Fruit fly (Drosophila melanogaster) whole organism, prepupa: Measurements from ENCODE around the gene Cyt-c1L.

Experiments
- Blimp-1 ChIP-seq: fragments of 200-800 bp; sonication (Bioruptor generic); optimal IDR thresholded peaks from 3 replicates; lab custom pipeline; 2017; ENCODE audit warnings: missing biosample characterization, missing genetic modification characterization, mild to moderate bottlenecking, moderate library complexity, missing genetic modification reagents
- CG10631 ChIP-seq: fragments of 200-800 bp; sonication (Bioruptor generic); optimal IDR thresholded peaks from 2 replicates; lab custom pipeline; 2016; ENCODE audit warnings: missing biosample characterization, missing genetic modification characterization
- CG10669 ChIP-seq: fragments of 200-800 bp; sonication (Bioruptor generic); optimal IDR thresholded peaks from 3 replicates; lab custom pipeline; 2018; ENCODE audit warnings: missing biosample characterization, mild to moderate bottlenecking, missing genetic modification characterization, moderate library complexity
- CG11294 ChIP-seq: fragments of 200-800 bp; sonication (Bioruptor generic); IDR thresholded peaks from 2 replicates; pipeline ENCODE4 v1.3.6; 2022; ENCODE audit warnings: missing biosample characterization, missing genetic modification characterization
- CG11762 ChIP-seq: fragments of 200-800 bp; sonication (Bioruptor generic); optimal IDR thresholded peaks from 3 replicates; lab custom pipeline; 2016; ENCODE audit warnings: missing biosample characterization, missing genetic modification characterization; ENCODE audit not compliant: insufficient read depth
- CG11902 ChIP-seq: fragments of 200-800 bp; sonication (Bioruptor generic); optimal IDR thresholded peaks from 3 replicates; lab custom pipeline; 2016; ENCODE audit warnings: missing biosample characterization, missing genetic modification characterization
- CG15336 ChIP-seq: fragments of 200-800 bp; sonication (Bioruptor generic); IDR thresholded peaks from 2 replicates; pipeline ENCODE4 v1.3.6; 2022; ENCODE audit warnings: missing biosample characterization, missing genetic modification characterization
- CG1621 ChIP-seq: fragments of 200-800 bp; sonication (Bioruptor generic); optimal IDR thresholded peaks from 3 replicates; lab custom pipeline; 2018; ENCODE audit warnings: missing biosample characterization, mild to moderate bottlenecking, missing genetic modification characterization
- CG16779 ChIP-seq: fragments of 200-800 bp; sonication (Bioruptor generic); optimal IDR thresholded peaks from 3 replicates; lab custom pipeline; 2017; ENCODE audit warnings: missing biosample characterization, mild to moderate bottlenecking, missing genetic modification characterization
- CG3032 ChIP-seq: fragments of 200-800 bp; optimal IDR thresholded peaks from 2 replicates; lab custom pipeline; 2019; ENCODE audit warnings: missing biosample characterization, mild to moderate bottlenecking, missing genetic modification characterization, moderate library complexity
- CG31627 ChIP-seq: fragments of 200-800 bp; sonication (Bioruptor generic); optimal IDR thresholded peaks from 3 replicates; lab custom pipeline; 2016; ENCODE audit warnings: missing biosample characterization, missing genetic modification characterization
- CG3919 ChIP-seq: fragments of 200-800 bp; sonication (Bioruptor generic); optimal IDR thresholded peaks from 3 replicates; lab custom pipeline; 2016; ENCODE audit warnings: missing biosample characterization, missing genetic modification characterization
- CG4318 ChIP-seq: fragments of 200-800 bp; sonication (Bioruptor generic); optimal IDR thresholded peaks from 3 replicates; lab custom pipeline; 2017; ENCODE audit warnings: missing biosample characterization, mild to moderate bottlenecking, missing genetic modification characterization
- CG6163 ChIP-seq: fragments of 200-800 bp; sonication (Bioruptor generic); IDR thresholded peaks from 3 replicates; pipeline ENCODE4 v1.3.6; 2022; ENCODE audit warnings: missing biosample characterization, missing genetic modification characterization
- CG6276 ChIP-seq: fragments of 200-800 bp; sonication (Bioruptor generic); optimal IDR thresholded peaks from 2 replicates; lab custom pipeline; 2017; ENCODE audit warnings: missing biosample characterization, mild to moderate bottlenecking, missing genetic modification characterization
- CG6792 ChIP-seq: fragments of 200-800 bp; sonication (Bioruptor generic); optimal IDR thresholded peaks from 3 replicates; lab custom pipeline; 2016; ENCODE audit warnings: missing biosample characterization, missing genetic modification characterization
- CG6808 ChIP-seq: fragments of 200-800 bp; sonication (Bioruptor generic); optimal IDR thresholded peaks from 3 replicates; lab custom pipeline; 2017; ENCODE audit warnings: missing biosample characterization, missing genetic modification characterization, mild to moderate bottlenecking, moderate library complexity, missing genetic modification reagents
- CG6854 ChIP-seq: fragments of 200-800 bp; sonication (Bioruptor generic); optimal IDR thresholded peaks from 2 replicates; lab custom pipeline; 2017; ENCODE audit warnings: missing biosample characterization, mild to moderate bottlenecking, missing genetic modification characterization
- CG7368 ChIP-seq: fragments of 200-800 bp; sonication (Bioruptor generic); optimal IDR thresholded peaks from 3 replicates; lab custom pipeline; 2016; ENCODE audit warnings: missing biosample characterization, missing genetic modification characterization
- CG8119 ChIP-seq: fragments of 200-800 bp; sonication (Bioruptor generic); IDR thresholded peaks from 3 replicates; pipeline ENCODE4 v1.3.6; 2022; ENCODE audit warnings: missing biosample characterization, missing genetic modification characterization
- CG8632 ChIP-seq: fragments of 200-800 bp; sonication (Bioruptor generic); optimal IDR thresholded peaks from 3 replicates; lab custom pipeline; 2016; ENCODE audit warnings: missing biosample characterization, missing genetic modification characterization
- CG9139 ChIP-seq: fragments of 200-800 bp; sonication (Bioruptor generic); optimal IDR thresholded peaks from 3 replicates; lab custom pipeline; 2017; ENCODE audit warnings: missing biosample characterization, mild to moderate bottlenecking, missing genetic modification characterization
- Eip75B ChIP-seq: fragments of 200-800 bp; sonication (Bioruptor generic); optimal IDR thresholded peaks from 3 replicates; lab custom pipeline; 2016; ENCODE audit warnings: missing biosample characterization, missing genetic modification characterization
- Eip78C ChIP-seq: fragments of 200-800 bp; sonication (Bioruptor generic); peaks from one replicate; lab custom pipeline; 2016; ENCODE audit warnings: missing biosample characterization, missing genetic modification characterization
- Eip93F ChIP-seq: fragments of 200-800 bp; sonication (Bioruptor generic); optimal IDR thresholded peaks from 2 replicates; lab custom pipeline; 2016; ENCODE audit warnings: missing biosample characterization, mild to moderate bottlenecking, missing genetic modification characterization
- Ets21C ChIP-seq: fragments of 200-800 bp; sonication (Bioruptor generic); optimal IDR thresholded peaks from 3 replicates; lab custom pipeline; 2016; ENCODE audit warnings: missing biosample characterization, missing genetic modification characterization
- Ets96B ChIP-seq: fragments of 200-800 bp; optimal IDR thresholded peaks from 2 replicates; lab custom pipeline; 2019; ENCODE audit warnings: missing biosample characterization, mild to moderate bottlenecking, missing genetic modification characterization, moderate library complexity
- Gug ChIP-seq: fragments of 200-800 bp; sonication (Bioruptor generic); IDR thresholded peaks from 2 replicates; pipeline ENCODE4 v1.3.6; 2022; ENCODE audit warnings: missing biosample characterization, missing genetic modification characterization
- Hr38 ChIP-seq: sonication (Bioruptor generic); optimal IDR thresholded peaks from 2 replicates; lab custom pipeline; 2016; ENCODE audit warnings: missing biosample characterization, missing genetic modification characterization
- Hr4 ChIP-seq: fragments of 200-800 bp; sonication (Bioruptor generic); optimal IDR thresholded peaks from 3 replicates; lab custom pipeline; 2016; ENCODE audit warnings: missing biosample characterization, missing genetic modification characterization
- OdsH ChIP-seq: fragments of 200-800 bp; sonication (Bioruptor generic); optimal IDR thresholded peaks from 3 replicates; lab custom pipeline; 2016; ENCODE audit warnings: missing biosample characterization, missing genetic modification characterization
- Smox ChIP-seq: fragments of 200-800 bp; sonication (Bioruptor generic); optimal IDR thresholded peaks from 3 replicates; lab custom pipeline; 2016; ENCODE audit warnings: missing biosample characterization, missing genetic modification characterization
- Sox102F ChIP-seq: fragments of 200-800 bp; sonication (Bioruptor generic); optimal IDR thresholded peaks from 2 replicates; lab custom pipeline; 2016; ENCODE audit warnings: missing biosample characterization, mild to moderate bottlenecking, missing genetic modification characterization
- Sox15 ChIP-seq: fragments of 200-800 bp; sonication (Bioruptor generic); optimal IDR thresholded peaks from 3 replicates; lab custom pipeline; 2016; ENCODE audit warnings: missing biosample characterization, missing genetic modification characterization
- acj6 ChIP-seq: fragments of 200-800 bp; sonication (Bioruptor generic); optimal IDR thresholded peaks from 3 replicates; lab custom pipeline; 2016; ENCODE audit warnings: missing biosample characterization, missing genetic modification characterization
- dac ChIP-seq: fragments of 200-800 bp; sonication (Bioruptor generic); optimal IDR thresholded peaks from 2 replicates; lab custom pipeline; 2017; ENCODE audit warnings: missing biosample characterization, mild to moderate bottlenecking, missing genetic modification characterization
- dsx ChIP-seq: fragments of 200-800 bp; optimal IDR thresholded peaks from 3 replicates; lab custom pipeline; 2019; ENCODE audit warnings: missing biosample characterization, mild to moderate bottlenecking, missing genetic modification characterization, moderate library complexity; ENCODE audit not compliant: poor library complexity, severe bottlenecking
- eg ChIP-seq: fragments of 200-800 bp; sonication (Bioruptor generic); IDR thresholded peaks from 3 replicates; pipeline ENCODE4 v1.3.6; 2022; ENCODE audit warnings: missing biosample characterization, missing genetic modification characterization
- esn ChIP-seq: fragments of 200-800 bp; sonication (Bioruptor generic); optimal IDR thresholded peaks from 2 replicates; lab custom pipeline; 2016; ENCODE audit warnings: missing biosample characterization, mild to moderate bottlenecking, missing genetic modification characterization, moderate library complexity
- fd85E ChIP-seq: fragments of 200-800 bp; sonication (Bioruptor generic); optimal IDR thresholded peaks from 3 replicates; lab custom pipeline; 2016; ENCODE audit warnings: missing biosample characterization, missing genetic modification characterization
- fkh ChIP-seq: fragments of 200-800 bp; sonication (Bioruptor generic); optimal IDR thresholded peaks from 3 replicates; lab custom pipeline; 2017; ENCODE audit warnings: missing biosample characterization, mild to moderate bottlenecking, missing genetic modification characterization, moderate library complexity
- lz ChIP-seq: fragments of 200-800 bp; sonication (Bioruptor generic); optimal IDR thresholded peaks from 3 replicates; lab custom pipeline; 2016; ENCODE audit warnings: missing biosample characterization, missing genetic modification characterization
- net ChIP-seq: fragments of 200-800 bp; sonication (Bioruptor generic); optimal IDR thresholded peaks from 3 replicates; lab custom pipeline; 2016; ENCODE audit warnings: missing biosample characterization, missing genetic modification characterization
- pdm3 ChIP-seq: fragments of 200-800 bp; sonication (Bioruptor generic); optimal IDR thresholded peaks from 3 replicates; lab custom pipeline; 2016; ENCODE audit warnings: missing biosample characterization, missing genetic modification characterization
- salr ChIP-seq, 2 experiments: fragments of 200-800 bp; sonication (Bioruptor generic); optimal IDR thresholded peaks; 3 replicates each; lab custom pipeline; 2016 to 2018; ENCODE audit warnings: missing biosample characterization in 2 of 2, missing genetic modification characterization in 2 of 2, mild to moderate bottlenecking in 1 of 2
- spab ChIP-seq: fragments of 200-800 bp; sonication (Bioruptor generic); optimal IDR thresholded peaks from 2 replicates; lab custom pipeline; 2017; ENCODE audit warnings: missing biosample characterization, mild to moderate bottlenecking, missing genetic modification characterization, missing genetic modification reagents
- svp ChIP-seq: fragments of 200-800 bp; sonication (Bioruptor generic); peaks from one replicate; lab custom pipeline; 2016; ENCODE audit warnings: missing biosample characterization, missing genetic modification characterization
- topi ChIP-seq: fragments of 200-800 bp; sonication (Bioruptor generic); optimal IDR thresholded peaks from 3 replicates; lab custom pipeline; 2016; ENCODE audit warnings: missing biosample characterization, missing genetic modification characterization
- vri ChIP-seq: fragments of 200-800 bp; sonication (Bioruptor generic); optimal IDR thresholded peaks from 3 replicates; lab custom pipeline; 2016; ENCODE audit warnings: missing biosample characterization, mild to moderate bottlenecking, missing genetic modification characterization

The Cyt-c1L gene

dm6 chr3R:29220585-29220984 lies 16.7 kb upstream of the Cyt-c1L start:
- no peak for TF ChIP-seq CG8632
- TF ChIP-seq CG6854 (GFP tag; lab: Kevin White, UChicago): no peak
- TF ChIP-seq fkh: no peak
- TF ChIP-seq Hr4 (GFP tag; lab: Kevin White, UChicago): no peak
- TF ChIP-seq CG6276: no peak
- TF ChIP-seq net: no peak
- TF ChIP-seq CG6792 (GFP tag; lab: Kevin White, UChicago): no peak
- no peak for TF ChIP-seq Sox102F (GFP tag; lab: Kevin White, UChicago)
- no peak for TF ChIP-seq vri (GFP tag; lab: Kevin White, UChicago)
- TF ChIP-seq CG10631: no peak
- TF ChIP-seq topi (GFP tag; lab: Kevin White, UChicago): no peak
- TF ChIP-seq CG6808 (GFP tag; lab: Kevin White, UChicago): no peak
- no peak for TF ChIP-seq CG31627 (GFP tag; lab: Kevin White, UChicago)
- no peak for TF ChIP-seq dsx (GFP tag; lab: Kevin White, UChicago)

- TF ChIP-seq CG6792 (GFP tag; lab: Kevin White, UChicago) (peak; percentile 88), Eip93F (GFP tag; lab: Kevin White, UChicago) (no peak), CG15336 (GFP tag; lab: Robert Waterston, UW) (peak; percentile 65), CG3032 (tag; lab: Kevin White, UChicago) (peak; percentile 81), CG10631 (no peak), CG9139 (GFP tag; lab: Kevin White, UChicago) (no peak), Ets96B (tag; lab: Kevin White, UChicago) (peak; percentile 65), CG7368 (peak; percentile 87), CG6854 (GFP tag; lab: Kevin White, UChicago) (peak; percentile 98), Hr38 (GFP tag; lab: Kevin White, UChicago) (no peak), Ets21C (GFP tag; lab: Kevin White, UChicago) (peak; percentile 76), CG6808 (GFP tag; lab: Kevin White, UChicago) (peak; percentile 85), vri (GFP tag; lab: Kevin White, UChicago) (peak; percentile 91), eg (peak; percentile 93), fd85E (GFP tag; lab: Kevin White, UChicago) (peak; percentile 86), topi (GFP tag; lab: Kevin White, UChicago) (peak; percentile 93), pdm3 (GFP tag; lab: Kevin White, UChicago) (peak; percentile 90), CG8119 (GFP tag; lab: Robert Waterston, UW) (peak; percentile 49; the same call in 2 of the 3 replicates), CG11294 (GFP tag; lab: Robert Waterston, UW) (peak; percentile 54; the same call in 1 of the 2 replicates), esn (GFP tag; lab: Kevin White, UChicago) (peak; percentile 95), dsx (GFP tag; lab: Kevin White, UChicago) (peak; percentile 66), Smox (GFP tag; lab: Kevin White, UChicago) (no peak), CG6163 (GFP tag; lab: Robert Waterston, UW) (peak; percentile 96), Gug (GFP tag; lab: Robert Waterston, UW) (peak; percentile 58), Sox102F (GFP tag; lab: Kevin White, UChicago) (peak; percentile 93), CG8632 (peak; percentile 88), Eip78C (GFP tag; lab: Kevin White, UChicago) (peak; percentile 97), CG3919 (GFP tag; lab: Kevin White, UChicago) (peak; percentile 96), svp (GFP tag; lab: Kevin White, UChicago) (no peak), CG11762 (GFP tag; lab: Kevin White, UChicago) (peak; percentile 88), CG4318 (GFP tag; lab: Kevin White, UChicago) (no peak), salr (GFP tag; optimal IDR thresholded peaks at IDR 0.05; lab: Kevin White, UChicago) (peak in 1 of 2 experiments; percentile 94), OdsH (GFP tag; lab: Kevin White, UChicago) (peak; percentile 91), CG6276 (peak; percentile 62), acj6 (peak; percentile 91), CG16779 (tag; lab: Kevin White, UChicago) (peak; percentile 82), Eip75B (GFP tag; lab: Kevin White, UChicago) (peak; percentile 93), Sox15 (GFP tag; lab: Kevin White, UChicago) (peak; percentile 66), CG11902 (GFP tag; lab: Kevin White, UChicago) (peak; percentile 64), CG1621 (peak; percentile 85), dac (GFP tag; lab: Kevin White, UChicago) (peak; percentile 78), Blimp-1 (GFP tag; lab: Kevin White, UChicago) (peak; percentile 86), spab (GFP tag; lab: Kevin White, UChicago) (no peak), CG10669 (GFP tag; lab: Kevin White, UChicago) (peak; percentile 86), lz (GFP tag; lab: Kevin White, UChicago) (peak; percentile 94)
Measured at dm6 chr3R:29219948-29220347, 16.0 kb upstream of the Cyt-c1L start, which contains the start of gene eEF1gamma. Gene eEF1gamma, plus strand, starts transcription at chr3R:29220172.
